Fruit fly (Drosophila melanogaster) whole organism, prepupa: ENCODE measurements around the gene CG32266.

Source experiments
- CG3919 ChIP-seq: fragments of 200-800 bp; sonication (Bioruptor generic); optimal IDR thresholded peaks from 3 replicates; lab custom pipeline; 2016; ENCODE audit warnings: missing biosample characterization, missing genetic modification characterization
- CG6163 ChIP-seq: fragments of 200-800 bp; sonication (Bioruptor generic); IDR thresholded peaks from 3 replicates; pipeline ENCODE4 v1.3.6; 2022; ENCODE audit warnings: missing biosample characterization, missing genetic modification characterization
- CG6276 ChIP-seq: fragments of 200-800 bp; sonication (Bioruptor generic); optimal IDR thresholded peaks from 2 replicates; lab custom pipeline; 2017; ENCODE audit warnings: missing biosample characterization, mild to moderate bottlenecking, missing genetic modification characterization
- CG6808 ChIP-seq: fragments of 200-800 bp; sonication (Bioruptor generic); optimal IDR thresholded peaks from 3 replicates; lab custom pipeline; 2017; ENCODE audit warnings: missing biosample characterization, missing genetic modification characterization, mild to moderate bottlenecking, moderate library complexity, missing genetic modification reagents
- Eip93F ChIP-seq: fragments of 200-800 bp; sonication (Bioruptor generic); optimal IDR thresholded peaks from 2 replicates; lab custom pipeline; 2016; ENCODE audit warnings: missing biosample characterization, mild to moderate bottlenecking, missing genetic modification characterization
- Hr38 ChIP-seq: sonication (Bioruptor generic); optimal IDR thresholded peaks from 2 replicates; lab custom pipeline; 2016; ENCODE audit warnings: missing biosample characterization, missing genetic modification characterization
- Hr39 ChIP-seq: fragments of 200-800 bp; sonication (Bioruptor generic); optimal IDR thresholded peaks from 2 replicates; lab custom pipeline; 2016; ENCODE audit warnings: missing biosample characterization, missing genetic modification characterization
- net ChIP-seq: fragments of 200-800 bp; sonication (Bioruptor generic); optimal IDR thresholded peaks from 3 replicates; lab custom pipeline; 2016; ENCODE audit warnings: missing biosample characterization, missing genetic modification characterization
- spab ChIP-seq: fragments of 200-800 bp; sonication (Bioruptor generic); optimal IDR thresholded peaks from 2 replicates; lab custom pipeline; 2017; ENCODE audit warnings: missing biosample characterization, mild to moderate bottlenecking, missing genetic modification characterization, missing genetic modification reagents

- no peak for TF ChIP-seq CG6276 (GFP tag; lab: Kevin White, UChicago)
- TF ChIP-seq CG3919 (GFP tag; lab: Kevin White, UChicago) = no peak
- no peak for TF ChIP-seq Hr38 (GFP tag; lab: Kevin White, UChicago)
- TF ChIP-seq net (GFP tag; lab: Kevin White, UChicago) = no peak
- TF ChIP-seq spab (GFP tag; lab: Kevin White, UChicago) = no peak
- TF ChIP-seq CG6163 (GFP tag; lab: Robert Waterston, UW) = no peak
- TF ChIP-seq Hr39 (GFP tag; lab: Kevin White, UChicago) = no peak
- TF ChIP-seq CG6808 (GFP tag; lab: Kevin White, UChicago) = no peak
- TF ChIP-seq Eip93F (GFP tag; lab: Kevin White, UChicago) = no peak
These were observed 25.6 kb downstream of the CG32266 start, which contains the start of gene Acp63F for dm6 chr3L:3816254-3816653.
